Worm (Caenorhabditis elegans) whole organism, mixed stage, embryonic: Measurements from ENCODE around the gene gss-1.

Experiments
- ces-1 ChIP-seq: fragments of 150-350 bp; optimal IDR thresholded peaks from 2 replicates; lab custom pipeline; 2014; ENCODE audit warnings: missing biosample characterization, missing genetic modification reagents, missing genetic modification characterization
- elt-1 ChIP-seq: sonication (generic microtip); optimal IDR thresholded peaks from 2 replicates; lab custom pipeline; 2017; ENCODE audit warnings: missing genetic modification characterization, mild to moderate bottlenecking, missing compliant biosample characterization, antibody characterized with exemption, moderate library complexity, borderline replicate concordance; ENCODE audit not compliant: insufficient read depth
- hlh-1 ChIP-seq: fragments of 150-350 bp; optimal IDR thresholded peaks from 2 replicates; lab custom pipeline; 2014; ENCODE audit warnings: missing biosample characterization, missing genetic modification reagents, missing genetic modification characterization
- lin-13 ChIP-seq: fragments of 150-350 bp; optimal IDR thresholded peaks from 2 replicates; lab custom pipeline; 2014; ENCODE audit warnings: missing biosample characterization, missing genetic modification characterization
- mep-1 ChIP-seq: fragments of 150-350 bp; optimal IDR thresholded peaks from 2 replicates; lab custom pipeline; 2017; ENCODE audit warnings: missing biosample characterization, missing genetic modification reagents, missing genetic modification characterization, inconsistent platforms
- nhr-237 ChIP-seq: fragments of 150-350 bp; optimal IDR thresholded peaks from 2 replicates; lab custom pipeline; 2014; ENCODE audit warnings: missing biosample characterization, missing genetic modification characterization
- nhr-28 ChIP-seq: fragments of 150-350 bp; optimal IDR thresholded peaks from 2 replicates; lab custom pipeline; 2014; ENCODE audit warnings: missing biosample characterization, missing genetic modification characterization
- nhr-76 ChIP-seq: sonication (generic microtip); optimal IDR thresholded peaks from 2 replicates; lab custom pipeline; 2017; ENCODE audit warnings: missing biosample characterization, missing genetic modification characterization
- pha-4 ChIP-seq: fragments of 150-350 bp; optimal IDR thresholded peaks from 2 replicates; lab custom pipeline; 2018; ENCODE audit warnings: missing biosample characterization, missing genetic modification reagents, missing genetic modification characterization
- snpc-4 ChIP-seq: fragments of 150-350 bp; optimal IDR thresholded peaks from 2 replicates; lab custom pipeline; 2014; ENCODE audit warnings: missing biosample characterization, missing genetic modification characterization
- unc-62 ChIP-seq: fragments of 150-350 bp; optimal IDR thresholded peaks from 2 replicates; lab custom pipeline; 2014; ENCODE audit warnings: missing biosample characterization, missing genetic modification reagents, missing genetic modification characterization
- zip-8 ChIP-seq: fragments of 150-350 bp; optimal IDR thresholded peaks from 2 replicates; lab custom pipeline; 2014; ENCODE audit warnings: missing biosample characterization, missing genetic modification characterization
- ztf-11 ChIP-seq: fragments of 150-350 bp; optimal IDR thresholded peaks from 2 replicates; lab custom pipeline; 2014; ENCODE audit warnings: missing biosample characterization, missing genetic modification characterization

ce11 chrII:9407020-9407419 is 9.2 kb downstream of the gss-1 start, which contains the start of gene mpz-6:
- TF ChIP-seq elt-1 (tag; lab: Kevin White, UChicago) (no peak), snpc-4 (tag; lab: Kevin White, UChicago) (no peak), pha-4 (tag; lab: Kevin White, UChicago) (no peak), unc-62 (GFP tag; lab: Kevin White, UChicago) (no peak), lin-13 (tag; lab: Kevin White, UChicago) (no peak), hlh-1 (tag; lab: Kevin White, UChicago) (no peak), zip-8 (no peak), nhr-76 (no peak), mep-1 (tag; lab: Kevin White, UChicago) (no peak), nhr-28 (tag; lab: Kevin White, UChicago) (no peak), ztf-11 (no peak), ces-1 (GFP tag; lab: Kevin White, UChicago) (no peak), nhr-237 (tag; lab: Kevin White, UChicago) (no peak)
